Worm (Caenorhabditis elegans) whole organism, early embryonic: ENCODE data around the gene srx-10.

ENCODE experiments used
- B0310.2 ChIP-seq: sonication (generic microtip); optimal IDR thresholded peaks from 2 replicates; lab custom pipeline; 2016; ENCODE audit warnings: mild to moderate bottlenecking, missing genetic modification characterization, missing compliant biosample characterization
- aly-1 ChIP-seq: sonication (generic microtip); optimal IDR thresholded peaks from 2 replicates; lab custom pipeline; 2016; ENCODE audit warnings: missing genetic modification characterization, missing compliant biosample characterization
- ama-1 ChIP-seq: fragments of 150-350 bp; optimal IDR thresholded peaks from 2 replicates; lab custom pipeline; 2014
- ceh-13 ChIP-seq: fragments of 200-800 bp; sonication (Bioruptor generic); optimal IDR thresholded peaks from 2 replicates; lab custom pipeline; 2018; ENCODE audit warnings: mild to moderate bottlenecking, missing genetic modification characterization, missing compliant biosample characterization
- ceh-36 ChIP-seq: sonication (generic microtip); optimal IDR thresholded peaks from 2 replicates; lab custom pipeline; 2016; ENCODE audit warnings: missing genetic modification characterization, inconsistent platforms, missing compliant biosample characterization
- ets-7 ChIP-seq: sonication (generic microtip); optimal IDR thresholded peaks from 2 replicates; lab custom pipeline; 2016; ENCODE audit warnings: missing genotype, missing genetic modification characterization, missing compliant biosample characterization
- flt-1 ChIP-seq: fragments of 200-800 bp; sonication (Bioruptor generic); IDR thresholded peaks from 2 replicates; pipeline ENCODE4 v1.3.6; 2022; ENCODE audit warnings: missing genetic modification characterization, missing compliant biosample characterization
- hmbx-1 ChIP-seq: sonication (generic microtip); optimal IDR thresholded peaks from 2 replicates; lab custom pipeline; 2016; ENCODE audit warnings: mild to moderate bottlenecking, missing genetic modification characterization, missing compliant biosample characterization
- hmg-4 ChIP-seq: fragments of 200-800 bp; sonication (Bioruptor generic); optimal IDR thresholded peaks from 2 replicates; lab custom pipeline; 2018; ENCODE audit warnings: mild to moderate bottlenecking, missing genetic modification characterization, missing compliant biosample characterization
- hnd-1 ChIP-seq: sonication (generic microtip); optimal IDR thresholded peaks from 2 replicates; lab custom pipeline; 2016; ENCODE audit warnings: missing genetic modification characterization, missing compliant biosample characterization
- sea-1 ChIP-seq: fragments of 200-800 bp; sonication (Bioruptor generic); conservative IDR thresholded peaks from 2 replicates; pipeline ENCODE4 v1.3.6; 2022; ENCODE audit warnings: missing genetic modification characterization, missing compliant biosample characterization
- tbx-11 ChIP-seq: fragments of 200-800 bp; sonication (Bioruptor generic); IDR thresholded peaks from 2 replicates; pipeline ENCODE4 v1.3.6; 2022; ENCODE audit warnings: missing genetic modification characterization, missing compliant biosample characterization
- tbx-37 ChIP-seq: fragments of 200-800 bp; sonication (Bioruptor generic); conservative IDR thresholded peaks from 2 replicates; pipeline ENCODE4 v1.3.6; 2022; ENCODE audit warnings: missing genetic modification reagents, missing genetic modification characterization, missing compliant biosample characterization
- tra-4 ChIP-seq: sonication (generic microtip); optimal IDR thresholded peaks from 2 replicates; lab custom pipeline; 2017; ENCODE audit warnings: missing genetic modification characterization, missing compliant biosample characterization

DNA sequence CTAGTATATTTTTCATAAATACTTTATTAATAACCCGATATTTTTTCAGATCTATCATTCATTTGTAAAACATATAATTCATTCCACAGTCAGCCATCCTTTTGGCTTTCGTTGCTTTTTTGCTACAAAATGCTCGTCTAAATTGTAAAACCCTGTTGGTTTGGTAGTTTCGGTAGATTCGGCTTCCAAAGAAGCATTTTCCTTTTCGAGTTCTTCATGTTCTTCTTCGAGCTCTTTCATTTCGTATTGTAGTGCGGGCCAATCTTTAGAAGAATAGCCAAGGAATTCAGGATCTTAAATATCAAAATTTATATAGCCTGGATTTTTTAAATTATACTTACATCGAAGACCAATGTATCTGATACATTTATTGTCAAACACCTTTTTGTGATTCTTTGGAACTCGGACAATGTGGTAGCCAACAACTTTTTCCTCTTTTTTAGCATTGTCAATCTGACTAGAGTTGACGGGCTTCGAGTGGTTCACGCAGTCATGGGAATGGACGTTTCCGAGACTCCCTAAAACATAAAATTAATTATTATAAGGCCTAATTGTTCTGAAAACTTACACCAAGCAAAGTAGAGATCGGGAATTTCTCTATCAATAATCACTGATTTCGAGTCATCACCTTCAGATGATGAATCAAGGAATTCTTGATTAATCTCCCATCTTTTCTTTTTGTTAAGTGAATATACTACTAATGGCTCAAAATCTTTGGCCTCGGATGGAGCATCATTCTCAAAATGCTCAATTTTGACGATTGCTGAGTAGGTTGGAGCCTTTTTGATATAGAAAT is 38.0 kb downstream of the srx-10 start:
- TF ChIP-seq ceh-36 (tag; lab: Kevin White, UChicago) (no peak), ets-7 (no peak), ceh-13 (GFP tag; lab: Kevin White, UChicago) (no peak), sea-1 (GFP tag; lab: Robert Waterston, UW) (no peak), hmg-4 (GFP tag; lab: Kevin White, UChicago) (no peak), flt-1 (no peak), hnd-1 (no peak), ama-1 (lab: Kevin White, UChicago) (no peak), aly-1 (no peak), tra-4 (tag; lab: Kevin White, UChicago) (no peak), tbx-11 (GFP tag; lab: Robert Waterston, UW) (no peak), B0310.2 (tag; lab: Kevin White, UChicago) (no peak), hmbx-1 (no peak), tbx-37 (no peak)
